Fruit fly (Drosophila melanogaster): ENCODE measurements around the gene CLIP-190.

DNA sequence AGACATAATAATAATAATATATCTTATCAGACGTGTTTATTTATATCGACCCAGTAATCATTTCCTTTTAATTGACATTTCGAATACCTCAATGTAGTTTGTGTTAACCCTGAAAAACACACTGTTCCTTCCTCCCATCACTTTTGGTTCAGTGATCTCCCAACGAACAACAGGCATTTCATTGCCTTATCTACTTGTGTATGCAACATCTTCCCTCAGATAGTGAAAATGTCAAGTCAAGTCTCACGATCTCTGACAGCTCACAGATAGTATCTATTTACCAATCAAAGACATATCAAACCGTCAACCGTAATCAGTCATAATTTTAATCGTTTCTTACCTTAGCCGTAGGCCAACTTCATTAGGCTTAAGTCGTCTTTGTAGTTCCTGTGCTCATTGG lies 10.4 kb downstream of the CLIP-190 start:
- no peak for TF ChIP-seq gt (GFP tag; IDR thresholded peaks at IDR 0.05)
- no peak for TF ChIP-seq jumu (GFP tag; optimal IDR thresholded peaks at IDR 0.05)
- TF ChIP-seq Optix (GFP tag; IDR thresholded peaks at IDR 0.05) = no peak
